Fruit fly (Drosophila melanogaster) whole organism, larva: ENCODE measurements around the gene Pex14.

Experiments used
- noc ChIP-seq: fragments of 200-800 bp; sonication (Bioruptor generic); optimal IDR thresholded peaks from 3 replicates; lab custom pipeline; 2019; ENCODE audit warnings: missing biosample characterization, mild to moderate bottlenecking, missing genetic modification characterization, moderate library complexity

The Pex14 gene

dm6 chr3L:20761482-20761881 lies 17.1 kb upstream of the Pex14 start:
- TF ChIP-seq noc (tag; lab: Kevin White, UChicago): no peak

dm6 chr3L:20767227-20767626 lies 11.4 kb upstream of the Pex14 start:
- no peak for TF ChIP-seq noc (tag; lab: Kevin White, UChicago)

dm6 chr3L:20769350-20769749 lies 9.2 kb upstream of the Pex14 start, which contains the start of the genes CG4074 and CG4186:
Gene CG4074 (minus strand): TSS chr3L:20769500.
Gene CG4186 (plus strand): TSS chr3L:20769586.
- TF ChIP-seq noc (tag; lab: Kevin White, UChicago): no peak

DNA sequence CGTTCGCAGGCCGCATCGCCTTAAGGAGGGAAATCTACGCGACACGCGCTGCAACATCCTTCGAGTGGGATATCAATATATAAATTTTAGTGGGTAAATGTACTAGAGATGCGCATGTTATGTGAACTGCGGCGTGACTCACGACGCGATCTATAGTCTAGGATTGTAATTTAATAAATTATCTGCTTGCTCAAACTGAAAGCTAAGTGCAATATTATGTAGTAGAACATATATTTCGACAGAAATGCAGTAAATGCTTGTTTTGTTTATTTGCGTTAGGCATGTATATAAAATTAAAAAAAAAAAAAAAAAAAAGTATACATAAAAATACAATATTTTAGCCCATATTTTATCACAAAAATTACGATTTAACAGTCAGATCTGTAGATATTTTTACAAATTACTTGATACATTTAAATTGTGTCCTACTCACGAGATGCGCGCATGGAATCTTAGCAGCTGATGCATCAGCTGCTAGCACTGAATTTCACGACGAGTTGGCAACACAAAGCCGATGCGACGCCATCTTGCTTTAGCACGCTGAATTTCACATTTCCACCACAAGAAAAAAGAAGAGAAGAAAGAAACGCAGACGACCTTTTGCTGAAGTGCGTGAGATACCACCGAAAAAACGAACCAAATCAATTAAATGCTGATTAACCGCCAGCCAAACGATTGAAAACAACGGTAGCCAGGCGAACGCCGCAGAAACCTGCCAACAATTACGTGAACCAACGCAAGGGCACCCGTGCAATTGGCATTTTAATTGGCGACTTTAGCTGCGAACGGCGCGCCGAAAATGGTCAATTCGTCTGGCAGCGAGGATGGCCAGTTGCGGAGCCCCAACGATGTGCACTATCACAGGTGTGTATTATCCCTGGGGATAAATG lies 7.4 kb upstream of the Pex14 start, which contains the start of the genes CG4042 and Pitslre:
Gene CG4042, minus strand, starts transcription at position 507 of the 890 bp plus-strand sequence.
Gene Pitslre, plus strand, starts transcription at position 528 of the 890 bp plus-strand sequence.
- TF ChIP-seq noc (tag; lab: Kevin White, UChicago): no peak

dm6 chr3L:20771891-20772646 lies 6.5 kb upstream of the Pex14 start:
- TF ChIP-seq noc (tag; lab: Kevin White, UChicago): peak; percentile 38

DNA sequence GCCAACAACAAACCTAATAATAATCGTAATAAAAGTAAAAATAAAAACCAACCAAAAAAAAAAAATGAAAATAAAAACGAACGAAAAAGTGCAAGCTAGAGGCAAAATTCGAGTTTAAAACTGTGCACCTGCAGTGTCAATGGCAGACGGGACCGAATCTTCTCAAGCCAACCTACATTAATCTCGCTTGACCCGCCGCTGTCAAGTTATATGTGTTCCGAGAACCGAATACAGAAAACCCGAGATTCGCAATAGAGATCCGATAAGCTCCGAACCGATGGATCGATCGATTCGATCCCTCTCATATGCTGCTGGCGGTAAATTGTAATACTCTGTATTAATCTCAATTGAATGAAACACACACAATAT lies 6.0 kb upstream of the Pex14 start:
- TF ChIP-seq noc (tag; lab: Kevin White, UChicago): no peak

- TF ChIP-seq noc (tag; lab: Kevin White, UChicago): no peak
Measured at dm6 chr3L:20777496-20777895, 1.1 kb upstream of the Pex14 start.

DNA sequence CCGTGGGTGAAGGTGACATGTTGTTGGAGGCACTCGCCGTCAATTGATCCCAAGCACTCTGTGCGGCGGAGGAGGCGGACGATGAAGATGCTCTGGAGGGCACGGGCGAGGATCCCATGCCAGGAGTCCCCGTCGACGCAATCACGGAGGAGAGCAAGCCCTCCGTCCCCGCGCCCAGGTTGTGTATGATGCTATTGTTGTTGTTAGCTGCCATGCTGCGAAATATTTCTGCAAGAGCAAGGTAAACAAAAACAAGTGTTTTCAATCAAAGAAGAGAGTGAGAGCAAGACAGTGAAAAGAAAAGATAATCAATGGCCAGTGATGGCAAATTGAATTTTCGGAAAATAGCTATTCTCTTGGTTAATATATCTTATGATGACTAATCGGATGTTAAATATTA lies 5.8 kb downstream of the Pex14 start:
- TF ChIP-seq noc (tag; lab: Kevin White, UChicago): no peak

DNA sequence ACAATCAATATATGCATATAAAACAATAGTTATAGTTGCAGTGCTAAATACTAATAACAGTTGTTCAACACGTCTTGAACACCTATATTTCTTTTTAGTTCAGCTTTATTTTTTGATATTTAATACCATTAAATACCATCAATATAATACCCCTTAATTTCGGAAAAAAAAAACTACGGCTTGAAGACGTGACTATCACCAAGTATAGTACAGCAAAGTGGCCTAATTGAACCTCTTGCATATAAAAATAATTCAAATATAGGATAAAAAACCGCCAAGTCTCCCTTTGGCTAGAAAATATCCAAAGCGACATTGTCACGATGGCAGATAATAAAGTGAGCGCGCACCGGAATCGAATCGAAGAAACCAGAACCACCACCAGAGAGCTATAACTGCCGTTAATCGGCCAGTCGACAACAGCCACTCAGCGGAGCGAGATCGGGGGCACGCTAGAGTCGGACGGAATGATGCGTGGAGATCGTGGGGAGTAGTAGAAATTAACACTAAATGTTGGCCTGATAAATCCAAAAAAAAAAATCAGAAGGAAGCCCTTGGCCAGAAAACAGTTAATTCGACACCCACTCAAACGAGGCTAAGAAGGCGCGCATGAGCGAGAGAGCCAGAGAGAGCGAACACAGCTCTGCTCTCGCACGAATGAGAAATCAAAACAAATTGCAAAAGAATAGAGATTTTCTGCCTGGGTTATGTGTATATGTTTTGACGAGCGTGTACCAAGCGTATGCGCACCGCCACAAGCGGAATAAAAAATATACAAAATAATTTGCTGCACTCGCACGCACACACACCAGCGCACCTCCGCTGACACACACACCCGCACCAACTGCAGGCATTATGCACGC lies 6.4 kb downstream of the Pex14 start:
- peak; percentile 66 for TF ChIP-seq noc (tag; lab: Kevin White, UChicago)

dm6 chr3L:20785742-20786427 lies 7.3 kb downstream of the Pex14 start, which contains the start of gene Pcif1:
Gene Pcif1 (minus strand): TSS chr3L:20786197.
- no peak for TF ChIP-seq noc (tag; lab: Kevin White, UChicago)

DNA sequence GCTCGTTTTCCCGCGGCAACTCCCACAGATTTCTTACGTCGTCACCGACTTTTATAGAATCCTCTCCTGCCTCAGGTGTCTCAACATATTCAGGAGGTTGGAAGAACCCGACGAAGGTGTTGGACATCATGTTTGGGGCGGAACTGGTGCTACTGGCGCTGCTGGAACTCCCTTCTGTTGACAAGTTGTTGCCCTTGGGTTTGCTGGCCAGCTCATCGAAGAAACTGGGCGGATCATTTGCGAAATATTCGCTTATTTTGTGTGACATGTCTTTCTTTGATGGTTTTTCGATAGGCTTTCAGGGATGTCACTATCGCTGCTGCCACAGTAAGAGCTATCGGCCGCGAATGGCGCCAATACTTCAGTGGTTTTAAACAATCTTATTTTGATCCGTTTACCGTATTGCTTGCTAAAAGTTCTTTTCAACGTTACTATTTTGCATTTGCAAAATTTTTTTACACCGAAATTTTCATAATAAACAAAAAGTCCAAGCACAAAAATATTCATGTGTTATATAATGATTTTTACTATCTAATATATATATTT lies 9.3 kb downstream of the Pex14 start, which contains the start of gene CG11396:
Gene CG11396, minus strand, starts transcription at position 303 of the 546 bp plus-strand sequence.
- TF ChIP-seq noc (tag; lab: Kevin White, UChicago): no peak

DNA sequence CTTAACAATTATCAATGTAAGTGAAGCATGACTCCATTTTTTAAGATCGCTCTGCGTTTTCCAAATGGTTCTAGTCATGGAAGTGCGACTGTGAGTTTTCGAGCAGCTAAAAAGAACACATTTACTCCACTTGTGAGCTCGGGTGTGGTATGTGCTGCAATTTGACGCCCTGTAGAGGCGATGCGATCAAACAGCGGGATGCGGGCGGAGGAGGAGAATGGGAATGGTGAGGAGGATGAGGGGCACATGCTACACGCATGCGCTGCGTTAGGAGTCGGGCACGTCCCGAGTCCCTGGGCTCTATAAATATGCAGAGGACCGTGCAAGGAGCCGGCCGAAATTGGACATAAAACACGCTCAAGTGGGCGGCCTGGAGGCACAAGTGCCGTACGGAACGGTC lies 10.7 kb downstream of the Pex14 start:
- TF ChIP-seq noc (tag; lab: Kevin White, UChicago): no peak

- TF ChIP-seq noc (tag; lab: Kevin White, UChicago): no peak
Measured at dm6 chr3L:20792693-20793092, 14.1 kb downstream of the Pex14 start, which contains the start of gene Six4. Gene Six4 (minus strand): TSS chr3L:20792777.

DNA sequence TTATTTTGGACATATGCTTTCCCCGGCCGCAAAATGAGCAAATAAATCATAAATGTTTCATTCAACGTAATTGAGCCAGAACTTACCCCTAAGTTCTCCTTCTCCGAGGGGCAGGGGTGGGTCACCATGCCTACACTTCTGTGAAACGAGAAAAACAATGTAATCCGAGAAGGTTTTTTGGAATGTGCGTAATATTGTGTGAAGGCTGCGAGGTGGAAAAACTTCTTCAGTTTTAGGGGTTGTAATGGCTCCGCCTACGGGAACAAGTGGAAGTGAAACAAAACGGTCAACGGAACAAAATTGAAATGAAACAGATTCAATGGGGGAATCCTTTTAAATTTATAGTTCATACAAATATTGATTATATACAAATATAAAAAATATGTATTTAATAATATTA lies 18.2 kb downstream of the Pex14 start:
- no peak for TF ChIP-seq noc (tag; lab: Kevin White, UChicago)
